Fruit fly (Drosophila melanogaster): ENCODE results near the gene CG5004.

CG5004 gene

DNA sequence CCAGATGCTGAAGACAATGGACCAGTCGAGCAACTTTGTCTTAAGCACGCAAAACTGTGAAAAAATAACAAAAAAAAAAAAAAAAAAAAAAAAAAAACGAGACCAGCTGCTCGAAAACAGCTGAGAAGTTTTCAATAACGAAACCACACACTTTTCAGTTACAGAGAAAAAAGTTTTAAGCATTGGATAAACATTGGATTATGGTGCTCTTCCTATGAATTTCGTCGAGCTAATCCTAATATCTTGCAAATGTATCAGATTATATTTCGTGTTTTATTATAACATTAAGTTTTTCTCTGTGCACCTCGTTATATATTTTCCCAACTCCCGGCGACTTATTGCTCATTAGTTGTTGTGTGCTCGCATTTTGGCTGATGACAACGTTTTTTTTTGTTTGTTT is 69.2 kb downstream of the CG5004 start:
- no peak for TF ChIP-seq noc (tag; optimal IDR thresholded peaks at IDR 0.05)

DNA sequence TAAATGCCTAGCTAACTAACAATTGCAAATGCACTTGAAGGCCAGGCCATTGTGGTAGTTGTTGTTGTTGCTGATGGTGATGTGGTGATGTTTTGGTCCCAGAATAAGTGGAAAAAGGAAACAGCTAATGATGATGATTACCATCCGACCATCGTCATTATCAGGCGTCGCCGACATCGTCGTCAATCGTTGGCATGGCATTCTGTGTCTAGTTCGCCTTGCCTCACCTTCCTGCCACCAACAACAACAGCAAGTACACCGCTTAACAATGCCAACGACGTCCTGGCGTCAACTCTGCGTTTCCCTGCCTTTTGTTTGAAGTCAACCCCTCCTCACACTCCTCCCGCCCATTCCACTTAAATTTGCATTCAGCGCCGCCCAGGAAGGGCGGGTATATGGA is 70.2 kb downstream of the CG5004 start:
- TF ChIP-seq noc (tag; optimal IDR thresholded peaks at IDR 0.05): no peak

DNA sequence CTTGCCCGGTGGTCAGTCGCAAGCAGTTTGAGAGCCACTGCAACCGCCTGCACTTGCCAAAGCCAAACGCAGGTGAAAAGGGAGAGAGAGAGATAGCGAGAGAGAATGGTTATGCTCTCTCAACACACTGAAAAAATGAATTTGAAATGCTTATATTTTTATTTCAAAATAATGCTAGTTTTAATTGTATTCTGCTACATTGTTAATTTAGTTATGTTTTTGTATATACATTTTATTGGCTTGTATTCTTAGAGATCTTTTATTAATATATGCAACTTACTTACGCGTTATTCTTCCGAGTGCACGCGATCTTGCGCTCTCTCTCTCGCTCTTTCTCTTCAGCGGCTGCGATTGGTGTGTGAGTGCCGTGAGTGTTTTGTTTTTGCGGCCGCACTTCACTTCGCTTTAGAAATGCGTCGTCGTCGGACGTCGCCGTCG is 71.1 kb downstream of the CG5004 start:
- peak; percentile 97 for TF ChIP-seq noc (tag; optimal IDR thresholded peaks at IDR 0.05)

DNA sequence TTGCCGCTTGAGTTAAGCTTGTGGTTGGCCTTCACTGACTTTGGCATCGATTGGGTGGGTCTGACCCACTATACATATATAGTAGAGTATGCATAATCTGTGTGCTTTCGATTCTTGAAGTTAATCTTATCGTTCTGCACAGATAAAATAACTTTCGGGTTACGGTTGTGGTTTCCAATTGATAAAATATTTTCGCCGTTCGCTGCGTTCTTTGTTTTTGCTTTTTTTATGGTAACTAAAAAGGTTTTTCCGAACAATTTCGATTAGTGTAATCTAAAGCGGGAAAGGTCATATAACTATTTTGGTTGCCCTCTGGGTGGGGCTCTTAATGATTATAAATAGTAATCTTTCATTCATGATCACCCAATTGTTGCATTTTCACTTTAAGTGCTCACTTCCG is 73.1 kb downstream of the CG5004 start:
- no peak for TF ChIP-seq noc (tag; optimal IDR thresholded peaks at IDR 0.05)

DNA sequence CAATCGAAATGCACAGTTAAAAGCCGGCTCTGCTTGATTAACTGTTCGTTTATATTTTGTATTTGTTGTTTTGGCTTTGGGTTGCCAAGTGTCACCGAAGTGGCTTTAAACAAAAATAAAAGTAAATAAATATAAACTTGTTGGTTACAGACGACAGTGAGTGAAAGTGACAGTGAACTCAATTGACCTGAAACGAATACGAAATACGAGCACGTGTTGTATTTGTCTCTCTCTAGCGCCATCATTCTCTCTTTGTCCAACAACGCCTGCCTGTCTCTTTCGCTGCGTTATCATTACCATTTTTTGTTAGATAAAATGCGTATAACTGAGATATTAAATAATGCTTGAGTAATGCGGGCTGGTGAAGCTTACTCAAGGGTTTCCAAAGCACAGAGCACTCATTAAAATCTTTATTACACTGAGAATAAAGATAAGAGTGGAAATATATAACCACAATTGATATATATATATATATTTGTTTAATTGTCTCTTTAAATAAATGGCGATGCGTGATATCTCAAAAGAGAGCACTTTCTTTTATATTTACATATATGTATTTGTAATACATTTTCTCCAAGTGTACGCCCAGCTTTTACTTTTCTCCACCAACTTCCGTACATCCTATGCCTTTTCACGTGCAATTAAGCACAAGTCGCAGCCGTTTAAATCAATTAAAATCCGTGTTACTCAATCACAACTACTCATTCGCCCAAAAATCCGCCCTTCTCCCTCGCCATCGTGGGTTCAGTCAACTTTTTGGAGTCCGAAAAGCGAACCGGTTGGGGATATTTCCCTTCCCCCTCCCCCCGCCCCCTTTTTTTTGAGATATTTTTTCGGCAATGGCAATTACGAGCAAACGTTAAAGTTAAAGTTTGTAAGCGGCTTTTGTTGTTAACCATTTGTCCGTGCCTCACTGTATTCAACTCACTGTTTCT is 74.1 kb downstream of the CG5004 start:
- TF ChIP-seq noc (tag; optimal IDR thresholded peaks at IDR 0.05): no peak

DNA sequence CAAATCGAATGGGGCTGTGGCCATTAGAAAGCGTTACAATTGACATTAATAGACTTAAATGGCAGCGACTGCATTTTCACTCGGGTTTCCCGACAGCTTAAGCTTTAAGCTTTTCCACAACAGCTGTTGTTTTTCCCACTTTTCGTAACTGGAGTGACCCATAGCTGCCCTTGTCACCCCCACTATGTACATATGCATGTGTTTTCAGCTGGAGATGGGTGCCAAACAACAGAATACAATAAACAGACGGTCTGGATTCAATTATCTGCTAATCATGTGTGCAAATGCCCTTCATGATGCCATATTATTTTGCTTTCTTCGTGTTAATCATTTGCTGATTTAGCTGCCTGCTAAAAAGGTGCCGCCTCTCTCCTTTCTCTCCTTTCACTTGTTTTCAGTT is 76.1 kb downstream of the CG5004 start:
- TF ChIP-seq noc (tag; optimal IDR thresholded peaks at IDR 0.05): no peak

All from whole organism, larva.